Worm (Caenorhabditis elegans) whole organism, late embryonic: ENCODE measurements around the gene srsx-29.

Source experiments
- C08G9.2 ChIP-seq: sonication (generic microtip); optimal IDR thresholded peaks from 2 replicates; lab custom pipeline; 2016; ENCODE audit warnings: mild to moderate bottlenecking, missing genetic modification characterization, moderate library complexity, missing compliant biosample characterization
- F13H6.1 ChIP-seq: sonication (generic microtip); optimal IDR thresholded peaks from 2 replicates; lab custom pipeline; 2016; ENCODE audit warnings: missing genetic modification characterization, missing compliant biosample characterization
- K02D7.2 ChIP-seq: sonication (generic microtip); optimal IDR thresholded peaks from 2 replicates; lab custom pipeline; 2017; ENCODE audit warnings: mild to moderate bottlenecking, missing genetic modification characterization, missing compliant biosample characterization
- ahr-1 ChIP-seq: sonication (generic microtip); optimal IDR thresholded peaks from 2 replicates; lab custom pipeline; 2016; ENCODE audit warnings: missing genetic modification characterization, missing compliant biosample characterization
- ceh-18 ChIP-seq: sonication (generic microtip); optimal IDR thresholded peaks from 2 replicates; lab custom pipeline; 2016; ENCODE audit warnings: missing genetic modification characterization, missing compliant biosample characterization
- ceh-19 ChIP-seq: fragments of 200-800 bp; sonication (Bioruptor generic); optimal IDR thresholded peaks from 2 replicates; lab custom pipeline; 2018; ENCODE audit warnings: mild to moderate bottlenecking, missing genetic modification characterization, missing compliant biosample characterization
- ceh-2 ChIP-seq: sonication (generic microtip); optimal IDR thresholded peaks from 2 replicates; lab custom pipeline; 2016; ENCODE audit warnings: missing genotype, missing genetic modification characterization, missing compliant biosample characterization
- ceh-22 ChIP-seq: sonication (generic microtip); optimal IDR thresholded peaks from 2 replicates; lab custom pipeline; 2017; ENCODE audit warnings: missing biosample characterization, missing genetic modification characterization
- ceh-24 ChIP-seq: sonication (generic microtip); optimal IDR thresholded peaks from 2 replicates; lab custom pipeline; 2016; ENCODE audit warnings: mild to moderate bottlenecking, missing genetic modification characterization, missing compliant biosample characterization
- ceh-48 ChIP-seq: sonication (generic microtip); optimal IDR thresholded peaks from 2 replicates; lab custom pipeline; 2016; ENCODE audit warnings: missing genetic modification characterization, inconsistent platforms, missing compliant biosample characterization
- ceh-6 ChIP-seq: fragments of 200-800 bp; sonication (Bioruptor generic); optimal IDR thresholded peaks from 2 replicates; lab custom pipeline; 2018; ENCODE audit warnings: mild to moderate bottlenecking, missing genetic modification characterization, missing compliant biosample characterization
- che-1 ChIP-seq: sonication (generic microtip); optimal IDR thresholded peaks from 2 replicates; lab custom pipeline; 2016; ENCODE audit warnings: mild to moderate bottlenecking, missing genetic modification characterization, missing compliant biosample characterization
- elt-2 ChIP-seq: sonication (generic microtip); optimal IDR thresholded peaks from 2 replicates; lab custom pipeline; 2016; ENCODE audit warnings: missing genetic modification reagents, missing genetic modification characterization, missing compliant biosample characterization
- ets-4 ChIP-seq: sonication (generic microtip); optimal IDR thresholded peaks from 2 replicates; lab custom pipeline; 2016; ENCODE audit warnings: missing genetic modification characterization, missing compliant biosample characterization
- fkh-10 ChIP-seq: fragments of 150-350 bp; optimal IDR thresholded peaks from 2 replicates; lab custom pipeline; 2014; ENCODE audit warnings: missing biosample characterization, missing genetic modification reagents, missing genetic modification characterization
- fkh-6 ChIP-seq: sonication (generic microtip); optimal IDR thresholded peaks from 2 replicates; lab custom pipeline; 2016; ENCODE audit warnings: missing genetic modification characterization, missing compliant biosample characterization
- hlh-13 ChIP-seq: fragments of 200-800 bp; sonication (Bioruptor generic); optimal IDR thresholded peaks from 2 replicates; lab custom pipeline; 2018; ENCODE audit warnings: mild to moderate bottlenecking, missing genetic modification characterization, missing compliant biosample characterization
- hlh-15 ChIP-seq: sonication (generic microtip); optimal IDR thresholded peaks from 2 replicates; lab custom pipeline; 2016; ENCODE audit warnings: missing genetic modification characterization, missing compliant biosample characterization
- hlh-30 ChIP-seq: sonication (generic microtip); optimal IDR thresholded peaks from 2 replicates; lab custom pipeline; 2017; ENCODE audit warnings: antibody characterized with exemption, missing genetic modification characterization, missing compliant biosample characterization; ENCODE audit not compliant: insufficient read depth
- nfya-1 ChIP-seq: sonication (generic microtip); optimal IDR thresholded peaks from 2 replicates; lab custom pipeline; 2017; ENCODE audit warnings: missing genetic modification characterization, mild to moderate bottlenecking, missing compliant biosample characterization, antibody characterized with exemption, moderate library complexity
- npax-4 ChIP-seq: sonication (generic microtip); optimal IDR thresholded peaks from 2 replicates; lab custom pipeline; 2016; ENCODE audit warnings: missing genetic modification characterization, missing compliant biosample characterization
- odd-2 ChIP-seq: sonication (generic microtip); optimal IDR thresholded peaks from 2 replicates; lab custom pipeline; 2017; ENCODE audit warnings: antibody characterized with exemption, mild to moderate bottlenecking, missing genetic modification characterization, missing compliant biosample characterization
- pat-9 ChIP-seq: fragments of 200-800 bp; sonication (Bioruptor generic); optimal IDR thresholded peaks from 2 replicates; lab custom pipeline; 2018; ENCODE audit warnings: mild to moderate bottlenecking, missing genetic modification characterization, moderate library complexity, missing compliant biosample characterization
- pax-1 ChIP-seq: fragments of 150-350 bp; optimal IDR thresholded peaks from 2 replicates; lab custom pipeline; 2014; ENCODE audit warnings: missing biosample characterization, missing genetic modification characterization
- pqm-1 ChIP-seq: sonication (generic microtip); optimal IDR thresholded peaks from 2 replicates; lab custom pipeline; 2016; ENCODE audit warnings: missing genetic modification characterization, missing compliant biosample characterization
- pros-1 ChIP-seq: fragments of 150-350 bp; optimal IDR thresholded peaks from 2 replicates; lab custom pipeline; 2014; ENCODE audit warnings: missing biosample characterization, missing genetic modification reagents, missing genetic modification characterization
- ref-2 ChIP-seq: sonication (generic microtip); optimal IDR thresholded peaks from 2 replicates; lab custom pipeline; 2016; ENCODE audit warnings: missing genetic modification characterization, missing compliant biosample characterization
- sdc-2 ChIP-seq: sonication (generic microtip); optimal IDR thresholded peaks from 2 replicates; lab custom pipeline; 2016; ENCODE audit warnings: missing genotype, missing genetic modification characterization, missing compliant biosample characterization
- syd-9 ChIP-seq: sonication (generic microtip); optimal IDR thresholded peaks from 2 replicates; lab custom pipeline; 2016; ENCODE audit warnings: mild to moderate bottlenecking, missing genetic modification characterization, moderate library complexity, missing compliant biosample characterization
- tbx-7 ChIP-seq: sonication (generic microtip); optimal IDR thresholded peaks from 2 replicates; lab custom pipeline; 2016; ENCODE audit warnings: missing genotype, missing genetic modification characterization, missing compliant biosample characterization
- unc-55 ChIP-seq: sonication (generic microtip); optimal IDR thresholded peaks from 2 replicates; lab custom pipeline; 2017; ENCODE audit warnings: missing biosample characterization, missing genetic modification reagents, missing genetic modification characterization
- unc-86 ChIP-seq: sonication (generic microtip); optimal IDR thresholded peaks from 2 replicates; lab custom pipeline; 2016; ENCODE audit warnings: missing genetic modification characterization, missing compliant biosample characterization

The srsx-29 gene

ce11 chrV:10178166-10178565 is 23.4 kb downstream of the srsx-29 start (continued):
- TF ChIP-seq tbx-7 (tag; lab: Kevin White, UChicago) (peak; percentile 71), unc-86 (tag; lab: Kevin White, UChicago) (no peak), nfya-1 (tag; lab: Kevin White, UChicago) (peak; percentile 31), syd-9 (no peak), sdc-2 (tag; lab: Kevin White, UChicago) (peak; percentile 23), unc-55 (GFP tag; lab: Kevin White, UChicago) (no peak), odd-2 (tag; lab: Kevin White, UChicago) (no peak), C08G9.2 (tag; lab: Kevin White, UChicago) (peak; percentile 77), hlh-13 (GFP tag; lab: Kevin White, UChicago) (no peak), ceh-48 (tag; lab: Kevin White, UChicago) (peak; percentile 37), fkh-6 (tag; lab: Kevin White, UChicago) (no peak), che-1 (tag; lab: Kevin White, UChicago) (no peak), F13H6.1 (tag; lab: Kevin White, UChicago) (peak; percentile 67), ceh-22 (tag; lab: Kevin White, UChicago) (no peak), ceh-19 (GFP tag; lab: Kevin White, UChicago) (no peak), pqm-1 (tag; lab: Kevin White, UChicago) (no peak), ceh-2 (tag; lab: Kevin White, UChicago) (peak; percentile 63), ceh-6 (GFP tag; lab: Kevin White, UChicago) (no peak)

- no peak for TF ChIP-seq ahr-1 (tag; lab: Kevin White, UChicago)
- peak; percentile 11 for TF ChIP-seq elt-2
Observed at ce11 chrV:10179235-10179634, 24.4 kb downstream of the srsx-29 start, which contains the start of gene cul-5. TSS of gene cul-5 (plus strand) at chrV:10179535.

ce11 chrV:10182984-10183383 is 28.2 kb downstream of the srsx-29 start, which contains the start of gene ZK856.4:
TSS of gene ZK856.4 (plus strand) at chrV:10183284.
- TF ChIP-seq ceh-24 (tag; lab: Kevin White, UChicago): no peak
- TF ChIP-seq fkh-10 (GFP tag; lab: Kevin White, UChicago): no peak
- no peak for TF ChIP-seq npax-4 (tag; lab: Kevin White, UChicago)
- TF ChIP-seq pros-1 (tag; lab: Kevin White, UChicago): no peak
- TF ChIP-seq ceh-18: no peak
- TF ChIP-seq ceh-2 (tag; lab: Kevin White, UChicago): no peak
- TF ChIP-seq ahr-1 (tag; lab: Kevin White, UChicago): no peak

- no peak for TF ChIP-seq pax-1 (tag; lab: Kevin White, UChicago)
Observed at ce11 chrV:10183810-10184209, 29.0 kb downstream of the srsx-29 start.

ce11 chrV:10185719-10186118 is 30.9 kb downstream of the srsx-29 start, which contains the start of gene ZK856.18:
TSS of gene ZK856.18 (minus strand) at chrV:10186007.
- TF ChIP-seq che-1 (tag; lab: Kevin White, UChicago) (no peak), pat-9 (tag; lab: Kevin White, UChicago) (no peak), ceh-24 (tag; lab: Kevin White, UChicago) (no peak)

ce11 chrV:10190081-10190556 is 35.3 kb downstream of the srsx-29 start, which contains the start of gene ZK856.5:
TSS of gene ZK856.5 (minus strand) at chrV:10190131.
- TF ChIP-seq elt-2 (peak; percentile 44), ref-2 (tag; lab: Kevin White, UChicago) (no peak)

ce11 chrV:10191242-10191641 is 36.4 kb downstream of the srsx-29 start:
- no peak for TF ChIP-seq tbx-7 (tag; lab: Kevin White, UChicago)
- TF ChIP-seq K02D7.2 (tag; lab: Kevin White, UChicago): no peak
- no peak for TF ChIP-seq ets-4 (tag; lab: Kevin White, UChicago)
- TF ChIP-seq odd-2 (tag; lab: Kevin White, UChicago): no peak
- TF ChIP-seq hlh-15 (tag; lab: Kevin White, UChicago): no peak
- TF ChIP-seq fkh-10 (GFP tag; lab: Kevin White, UChicago): no peak
- TF ChIP-seq pat-9 (tag; lab: Kevin White, UChicago): no peak
- no peak for TF ChIP-seq ahr-1 (tag; lab: Kevin White, UChicago)
- no peak for TF ChIP-seq hlh-30 (tag; lab: Kevin White, UChicago)
- no peak for TF ChIP-seq C08G9.2 (tag; lab: Kevin White, UChicago)
